Fruit fly (Drosophila melanogaster) Kc167 (cell line): ENCODE results near the gene CG34117.

Source experiments
- Myc ChIP-seq: fragments of >200 bp; optimal IDR thresholded peaks from 2 replicates; lab custom pipeline; 2017; ENCODE audit warnings: missing external identifiers
- Sin3A ChIP-seq: fragments of >200 bp; optimal IDR thresholded peaks from 2 replicates; lab custom pipeline; 2018; ENCODE audit warnings: missing external identifiers
- h ChIP-seq: fragments of >200 bp; optimal IDR thresholded peaks from 3 replicates; lab custom pipeline; 2018; ENCODE audit warnings: missing external identifiers
- insv ChIP-seq: fragments of >200 bp; optimal IDR thresholded peaks from 3 replicates; lab custom pipeline; 2018; ENCODE audit warnings: missing external identifiers
- psq ChIP-seq: fragments of >200 bp; optimal IDR thresholded peaks from 2 replicates; lab custom pipeline; 2017; ENCODE audit warnings: missing external identifiers
- ttk ChIP-seq: sonication (Bioruptor generic); optimal IDR thresholded peaks from 2 replicates; lab custom pipeline; 2017; ENCODE audit warnings: missing external identifiers

- TF ChIP-seq psq (lab: Kevin White, UChicago), result no peak
- TF ChIP-seq ttk (lab: Kevin White, UChicago), result no peak
- TF ChIP-seq Sin3A (lab: Kevin White, UChicago), result no peak
- no peak for TF ChIP-seq h
- no peak for TF ChIP-seq insv (lab: Kevin White, UChicago)
- no peak for TF ChIP-seq Myc (lab: Kevin White, UChicago)
Measured at dm6 chr3R:9448320-9448719, 48.5 kb upstream of the CG34117 start.
